Fruit fly (Drosophila melanogaster): ENCODE measurements around the gene RnpS1.

RnpS1 gene

DNA sequence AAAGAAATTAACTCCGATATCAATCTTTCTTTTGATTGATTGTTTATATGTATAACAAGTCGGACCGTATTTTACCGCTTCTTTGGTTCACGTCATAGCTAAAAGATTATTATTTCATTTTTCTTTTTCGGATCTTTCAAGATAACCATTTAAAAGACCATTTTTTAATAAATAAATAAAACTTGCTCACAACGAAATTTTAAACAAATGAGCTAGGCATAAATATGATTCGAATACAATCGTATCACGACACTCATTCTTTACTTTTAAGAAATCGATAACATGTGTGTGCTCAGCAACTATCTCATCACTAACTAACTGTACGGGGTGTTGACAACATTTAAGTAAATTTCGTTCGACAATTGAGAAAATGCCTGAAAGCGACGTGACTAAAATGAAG is 47.5 kb upstream of the RnpS1 start, which contains the start of gene CG8149 (continued):
- TF ChIP-seq CG31224 (GFP tag; IDR thresholded peaks at IDR 0.05) (no peak), klu (GFP tag; IDR thresholded peaks at IDR 0.05) (no peak), CG7928 (GFP tag; optimal IDR thresholded peaks at IDR 0.05) (no peak), CG18262 (tag; optimal IDR thresholded peaks at IDR 0.05) (peak; percentile 27), bab2 (GFP tag; optimal IDR thresholded peaks at IDR 0.05) (peak; percentile 33), Stat92E (GFP tag; optimal IDR thresholded peaks at IDR 0.05) (no peak), fd64A (GFP tag; optimal IDR thresholded peaks at IDR 0.05) (no peak), HLH54F (GFP tag; optimal IDR thresholded peaks at IDR 0.05) (no peak), Mad (GFP tag; optimal IDR thresholded peaks at IDR 0.05) (no peak), CG18619 (GFP tag; optimal IDR thresholded peaks at IDR 0.05) (no peak), B-H2 (GFP tag; optimal IDR thresholded peaks at IDR 0.05) (peak; percentile 51), Hsf (GFP tag; optimal IDR thresholded peaks at IDR 0.05) (no peak), NfI (GFP tag; optimal IDR thresholded peaks at IDR 0.05) (no peak), CG17359 (tag; optimal IDR thresholded peaks at IDR 0.05) (no peak), az2 (GFP tag; optimal IDR thresholded peaks at IDR 0.05) (no peak), slbo (GFP tag; IDR thresholded peaks at IDR 0.05) (no peak), ap (GFP tag; IDR thresholded peaks at IDR 0.05) (no peak), CG4328 (GFP tag; optimal IDR thresholded peaks at IDR 0.05) (no peak), ro (GFP tag; IDR thresholded peaks at IDR 0.05) (no peak), chif (GFP tag; optimal IDR thresholded peaks at IDR 0.05) (no peak), Dbx (GFP tag; IDR thresholded peaks at IDR 0.05) (no peak), Ptx1 (GFP tag; IDR thresholded peaks at IDR 0.05) (no peak), vfl (GFP tag; optimal IDR thresholded peaks at IDR 0.05) (no peak), CG17829 (tag; optimal IDR thresholded peaks at IDR 0.05) (peak; percentile 22), grau (tag; optimal IDR thresholded peaks at IDR 0.05) (peak; percentile 34), CG14050 (GFP tag; IDR thresholded peaks at IDR 0.05) (no peak), CG6175 (GFP tag; IDR thresholded peaks at IDR 0.05) (no peak), CG9932 (GFP tag; IDR thresholded peaks at IDR 0.05) (no peak; the same call in 1 of the 2 replicates), bcd (GFP tag; optimal IDR thresholded peaks at IDR 0.05) (no peak), fd96Cb (tag; optimal IDR thresholded peaks at IDR 0.05) (no peak), CG4820 (GFP tag; optimal IDR thresholded peaks at IDR 0.05) (no peak), Lpt (GFP tag; optimal IDR thresholded peaks at IDR 0.05) (no peak), maf-S (GFP tag; optimal IDR thresholded peaks at IDR 0.05) (no peak), ara (GFP tag; IDR thresholded peaks at IDR 0.05) (no peak), Atf-2 (GFP tag; optimal IDR thresholded peaks at IDR 0.05) (no peak), CG16779 (GFP tag; IDR thresholded peaks at IDR 0.05) (no peak), CG8359 (GFP tag; optimal IDR thresholded peaks at IDR 0.05; ENCODE audit: borderline replicate concordance) (no peak), dmrt99B (tag; optimal IDR thresholded peaks at IDR 0.05) (no peak), CG9876 (GFP tag; optimal IDR thresholded peaks at IDR 0.05) (no peak), CG10565 (GFP tag; optimal IDR thresholded peaks at IDR 0.05) (no peak), CG9797 (GFP tag; optimal IDR thresholded peaks at IDR 0.05) (peak; percentile 75), CG3995 (GFP tag; optimal IDR thresholded peaks at IDR 0.05) (peak; percentile 57), sd (tag; optimal IDR thresholded peaks at IDR 0.05) (peak; percentile 42), CG30431 (GFP tag; optimal IDR thresholded peaks at IDR 0.05) (no peak), D (optimal IDR thresholded peaks at IDR 0.05) (no peak), D (GFP tag; optimal IDR thresholded peaks at IDR 0.05) (no peak), CrebB (tag; optimal IDR thresholded peaks at IDR 0.05) (no peak), crc (GFP tag; optimal IDR thresholded peaks at IDR 0.05) (no peak), CG12744 (GFP tag; optimal IDR thresholded peaks at IDR 0.05) (no peak), Dref (GFP tag; IDR thresholded peaks at IDR 0.05) (peak; percentile 82), chm (GFP tag; IDR thresholded peaks at IDR 0.05) (no peak), Bteb2 (GFP tag; optimal IDR thresholded peaks at IDR 0.05) (no peak), sens-2 (GFP tag; IDR thresholded peaks at IDR 0.05) (no peak)
